Worm (Caenorhabditis elegans) whole organism, L4 larva: ENCODE data around the gene Y37E11B.6.

ENCODE experiments used
- D1046.2 ChIP-seq: fragments of 200-800 bp; sonication (Bioruptor generic); IDR thresholded peaks from 2 replicates; pipeline ENCODE4 v1.3.6; 2022; ENCODE audit warnings: missing genetic modification characterization, missing compliant biosample characterization
- F44E2.7 ChIP-seq: fragments of 200-800 bp; sonication (Bioruptor generic); IDR thresholded peaks from 2 replicates; pipeline ENCODE4 v2.1.2; 2022; ENCODE audit warnings: missing genetic modification characterization, missing compliant biosample characterization
- F49E8.2 ChIP-seq: sonication (generic microtip); optimal IDR thresholded peaks from 2 replicates; lab custom pipeline; 2016; ENCODE audit warnings: missing compliant biosample characterization, mild to moderate bottlenecking, missing genetic modification characterization, borderline replicate concordance
- R02D3.7 ChIP-seq: fragments of 150-350 bp; sonication (generic microtip); optimal IDR thresholded peaks from 3 replicates; lab custom pipeline; 2014; ENCODE audit warnings: missing biosample characterization, missing genetic modification characterization
- T26A8.4 ChIP-seq: fragments of 200-800 bp; sonication (Bioruptor generic); IDR thresholded peaks from 2 replicates; pipeline ENCODE4 v1.3.6; 2022; ENCODE audit warnings: missing genetic modification characterization, missing compliant biosample characterization
- Y105C5A.15 ChIP-seq: fragments of 200-800 bp; sonication (Bioruptor generic); IDR thresholded peaks from 2 replicates; pipeline ENCODE4 v1.3.6; 2022; ENCODE audit warnings: missing genetic modification characterization, missing compliant biosample characterization
- Y5F2A.4 ChIP-seq: fragments of 200-800 bp; sonication (Bioruptor generic); optimal IDR thresholded peaks from 2 replicates; lab custom pipeline; 2018; ENCODE audit warnings: mild to moderate bottlenecking, missing genetic modification characterization, missing compliant biosample characterization
- ZK337.2 ChIP-seq: fragments of 200-800 bp; sonication (Bioruptor generic); IDR thresholded peaks from 2 replicates; pipeline ENCODE4 v1.3.6; 2022; ENCODE audit warnings: missing genetic modification reagents, missing genetic modification characterization, missing compliant biosample characterization
- aha-1 ChIP-seq: fragments of 150-350 bp; peaks from one replicate; lab custom pipeline; 2014; ENCODE audit warnings: missing biosample characterization, missing genetic modification characterization
- aly-2 ChIP-seq: sonication (generic microtip); optimal IDR thresholded peaks from 2 replicates; lab custom pipeline; 2018; ENCODE audit warnings: missing biosample characterization, missing genetic modification characterization
- ama-1 ChIP-seq: fragments of 150-350 bp; optimal IDR thresholded peaks from 2 replicates; lab custom pipeline; 2014; ENCODE audit warnings: inconsistent platforms, mixed read lengths
- ceh-28 ChIP-seq: fragments of 150-350 bp; optimal IDR thresholded peaks from 2 replicates; lab custom pipeline; 2014; ENCODE audit warnings: missing biosample characterization, missing genetic modification reagents, missing genetic modification characterization
- ceh-44 ChIP-seq: fragments of 200-800 bp; sonication (Bioruptor generic); IDR thresholded peaks from 2 replicates; pipeline ENCODE4 v1.3.6; 2022; ENCODE audit warnings: missing genetic modification reagents, missing genetic modification characterization, missing compliant biosample characterization
- ceh-82 ChIP-seq: sonication (generic microtip); optimal IDR thresholded peaks from 2 replicates; lab custom pipeline; 2017; ENCODE audit warnings: missing biosample characterization, missing genetic modification characterization
- ctbp-1 ChIP-seq: fragments of 200-800 bp; sonication (Bioruptor generic); IDR thresholded peaks from 2 replicates; pipeline ENCODE4 v1.3.6; 2022; ENCODE audit warnings: missing genetic modification reagents, missing genetic modification characterization, missing compliant biosample characterization
- daf-16 ChIP-seq, 3 experiments: sonication (generic microtip); optimal IDR thresholded peaks; 2 replicates each; lab custom pipeline; 2016 to 2017; ENCODE audit warnings: missing genetic modification characterization in 3 of 3, missing genetic modification reagents in 3 of 3, mild to moderate bottlenecking in 2 of 3, missing compliant biosample characterization in 2 of 3, missing biosample characterization in 1 of 3, moderate library complexity in 1 of 3
- daf-19 ChIP-seq: fragments of 200-800 bp; sonication (Bioruptor generic); conservative IDR thresholded peaks from 2 replicates; pipeline ENCODE4 v1.3.6; 2022; ENCODE audit warnings: missing genetic modification characterization, missing compliant biosample characterization
- dve-1 ChIP-seq: sonication (generic microtip); optimal IDR thresholded peaks from 2 replicates; lab custom pipeline; 2017; ENCODE audit warnings: antibody characterized with exemption, mild to moderate bottlenecking, missing genetic modification characterization, missing compliant biosample characterization; ENCODE audit not compliant: insufficient read depth
- egl-27 ChIP-seq: sonication (generic microtip); optimal IDR thresholded peaks from 3 replicates; lab custom pipeline; 2017; ENCODE audit warnings: missing biosample characterization, missing genetic modification reagents, missing genetic modification characterization
- fkh-10 ChIP-seq: fragments of 150-350 bp; optimal IDR thresholded peaks from 2 replicates; lab custom pipeline; 2014; ENCODE audit warnings: missing biosample characterization, missing genetic modification reagents, missing genetic modification characterization
- gei-8 ChIP-seq: fragments of 200-800 bp; sonication (Bioruptor generic); optimal IDR thresholded peaks from 2 replicates; lab custom pipeline; 2018; ENCODE audit warnings: mild to moderate bottlenecking, missing genetic modification characterization, missing compliant biosample characterization
- hif-1 ChIP-seq, 2 experiments: sonication (generic microtip); optimal IDR thresholded peaks; 2 replicates each; lab custom pipeline; 2016 to 2017; ENCODE audit warnings: missing compliant biosample characterization in 2 of 2, missing genetic modification characterization in 2 of 2, missing genetic modification reagents in 2 of 2, missing genotype in 2 of 2, mild to moderate bottlenecking in 1 of 2
- hlh-30 ChIP-seq: sonication (generic microtip); optimal IDR thresholded peaks from 2 replicates; lab custom pipeline; 2017; ENCODE audit warnings: antibody characterized with exemption, mild to moderate bottlenecking, missing genetic modification characterization, missing compliant biosample characterization; ENCODE audit not compliant: insufficient read depth
- jun-1 ChIP-seq: fragments of 150-350 bp; optimal IDR thresholded peaks from 2 replicates; lab custom pipeline; 2014; ENCODE audit warnings: missing biosample characterization, missing genetic modification reagents, missing genetic modification characterization
- lin-1 ChIP-seq: fragments of 200-800 bp; sonication (Bioruptor generic); IDR thresholded peaks from 2 replicates; pipeline ENCODE4 v1.3.6; 2022; ENCODE audit warnings: missing genetic modification reagents, missing genetic modification characterization, missing compliant biosample characterization
- lin-15B ChIP-seq: fragments of 150-350 bp; sonication (generic microtip); optimal IDR thresholded peaks from 3 replicates; lab custom pipeline; 2014; ENCODE audit warnings: missing biosample characterization, missing genetic modification characterization
- lin-29 ChIP-seq: fragments of 200-800 bp; sonication (Bioruptor generic); IDR thresholded peaks from 2 replicates; pipeline ENCODE4 v1.3.6; 2022; ENCODE audit warnings: missing genetic modification reagents, missing genetic modification characterization, missing compliant biosample characterization
- lin-38 ChIP-seq: fragments of 200-800 bp; sonication (Bioruptor generic); IDR thresholded peaks from 2 replicates; pipeline ENCODE4 v1.3.6; 2022; ENCODE audit warnings: missing genetic modification reagents, missing genetic modification characterization, missing compliant biosample characterization
- lsy-2 ChIP-seq, 2 experiments: fragments of 150-350 bp in 1 of 2; sonication (generic microtip) in 1 of 2; optimal IDR thresholded peaks; 2 replicates each; lab custom pipeline; 2014 to 2017; ENCODE audit warnings: missing biosample characterization in 2 of 2, missing genetic modification characterization in 2 of 2
- madf-5 ChIP-seq, 2 experiments: fragments of 200-800 bp; sonication (Bioruptor generic); IDR thresholded peaks; 2 replicates each; pipeline ENCODE4 v1.3.6; 2022; ENCODE audit warnings: missing compliant biosample characterization in 2 of 2, missing genetic modification characterization in 2 of 2
- mdl-1 ChIP-seq, 2 experiments: fragments of 150-350 bp in 1 of 2; sonication (generic microtip) in 1 of 2; optimal IDR thresholded peaks; 2 replicates each; lab custom pipeline; 2014 to 2017; ENCODE audit warnings: missing biosample characterization in 2 of 2, missing genetic modification characterization in 2 of 2
- mdt-29 ChIP-seq: fragments of 200-800 bp; sonication (Bioruptor generic); IDR thresholded peaks from 2 replicates; pipeline ENCODE4 v1.3.6; 2022; ENCODE audit warnings: missing genetic modification reagents, missing genetic modification characterization, missing compliant biosample characterization
- mep-1 ChIP-seq: fragments of 150-350 bp; sonication (generic microtip); optimal IDR thresholded peaks from 3 replicates; lab custom pipeline; 2014; ENCODE audit warnings: missing biosample characterization, missing genetic modification characterization
- nhr-11 ChIP-seq: fragments of 150-350 bp; optimal IDR thresholded peaks from 2 replicates; lab custom pipeline; 2014; ENCODE audit warnings: missing biosample characterization, missing genetic modification characterization
- nhr-237 ChIP-seq: sonication (generic microtip); optimal IDR thresholded peaks from 2 replicates; lab custom pipeline; 2017; ENCODE audit warnings: missing biosample characterization, missing genetic modification characterization
- nhr-28 ChIP-seq: fragments of 150-350 bp; optimal IDR thresholded peaks from 2 replicates; lab custom pipeline; 2014; ENCODE audit warnings: missing biosample characterization, missing genetic modification characterization
- nhr-48 ChIP-seq: sonication (generic microtip); optimal IDR thresholded peaks from 2 replicates; lab custom pipeline; 2016; ENCODE audit warnings: mild to moderate bottlenecking, missing genetic modification characterization, missing compliant biosample characterization
- pha-4 ChIP-seq, 2 experiments: fragments of 150-350 bp in 1 of 2; fragments of 200-800 bp in 1 of 2; sonication (Bioruptor generic) in 1 of 2; IDR thresholded peaks in 1 of 2; optimal IDR thresholded peaks in 1 of 2; 2 replicates each; pipeline versions ENCODE4 v1.3.6 to Lab custom; 2014 to 2022; ENCODE audit warnings: missing genetic modification characterization in 2 of 2, missing genetic modification reagents in 2 of 2, missing biosample characterization in 1 of 2, missing compliant biosample characterization in 1 of 2
- rbr-2 ChIP-seq: sonication (generic microtip); optimal IDR thresholded peaks from 2 replicates; lab custom pipeline; 2016; ENCODE audit warnings: missing genotype, missing genetic modification characterization, missing compliant biosample characterization
- saeg-2 ChIP-seq: fragments of 200-800 bp; sonication (Bioruptor generic); IDR thresholded peaks from 2 replicates; pipeline ENCODE4 v1.3.6; 2022; ENCODE audit warnings: missing genetic modification reagents, missing genetic modification characterization, missing compliant biosample characterization
- spr-1 ChIP-seq: sonication (generic microtip); optimal IDR thresholded peaks from 2 replicates; lab custom pipeline; 2016; ENCODE audit warnings: mild to moderate bottlenecking, missing genetic modification characterization, missing compliant biosample characterization
- tag-97 ChIP-seq: fragments of 200-800 bp; sonication (Bioruptor generic); IDR thresholded peaks from 2 replicates; pipeline ENCODE4 v1.3.6; 2022; ENCODE audit warnings: missing genetic modification characterization, missing compliant biosample characterization
- unc-39 ChIP-seq: sonication (generic microtip); optimal IDR thresholded peaks from 2 replicates; lab custom pipeline; 2017; ENCODE audit warnings: missing biosample characterization, missing genetic modification characterization
- unc-62 ChIP-seq, 3 experiments: fragments of 150-350 bp in 1 of 3; sonication (generic microtip); optimal IDR thresholded peaks in 2 of 3; peaks in 1 of 3; 1 replicate in 1 of 3; 2 replicates in 2 of 3; lab custom pipeline; 2014 to 2017; ENCODE audit warnings: missing biosample characterization in 3 of 3, missing genetic modification characterization in 3 of 3, missing genetic modification reagents in 3 of 3, missing genotype in 1 of 3
- vab-7 ChIP-seq: fragments of 200-800 bp; sonication (Bioruptor generic); IDR thresholded peaks from 2 replicates; pipeline ENCODE4 v1.3.6; 2022; ENCODE audit warnings: missing genetic modification reagents, missing genetic modification characterization, missing compliant biosample characterization
- zip-11 ChIP-seq: fragments of 200-800 bp; sonication (Bioruptor generic); IDR thresholded peaks from 2 replicates; pipeline ENCODE4 v1.3.6; 2022; ENCODE audit warnings: missing genetic modification characterization, missing compliant biosample characterization
- ztf-7 ChIP-seq: fragments of 150-350 bp; optimal IDR thresholded peaks from 2 replicates; lab custom pipeline; 2014; ENCODE audit warnings: missing biosample characterization, missing genetic modification characterization

Gene Y37E11B.6

ce11 chrIV:3599126-3599525 is at the start of gene Y37E11B.6:
TSS of gene Y37E11B.6 (minus strand) at chrIV:3599306.
- no peak for TF ChIP-seq hif-1 (tag; optimal IDR thresholded peaks at IDR 0.05; lab: Kevin White, UChicago)
- TF ChIP-seq lin-38 (GFP tag; lab: Robert Waterston, UW), result peak; percentile 79

- TF ChIP-seq rbr-2 (no peak), zip-11 (GFP tag; lab: Robert Waterston, UW) (no peak), hlh-30 (tag; lab: Kevin White, UChicago) (peak; percentile 61), lsy-2 (tag; optimal IDR thresholded peaks at IDR 0.05; lab: Kevin White, UChicago) (peak in 1 of 2 experiments; percentile 23), saeg-2 (GFP tag; lab: Robert Waterston, UW) (no peak), nhr-11 (tag; lab: Kevin White, UChicago) (no peak), nhr-48 (tag; lab: Kevin White, UChicago) (peak; percentile 87), F49E8.2 (tag; lab: Kevin White, UChicago) (no peak), pha-4 (GFP tag; IDR thresholded peaks at IDR 0.05; lab: Robert Waterston, UW) (no peak), pha-4 (tag; optimal IDR thresholded peaks at IDR 0.05; lab: Kevin White, UChicago) (no peak), daf-16 (GFP tag; optimal IDR thresholded peaks at IDR 0.05; lab: Kevin White, UChicago) (no peak), daf-16 (tag; optimal IDR thresholded peaks at IDR 0.05; lab: Kevin White, UChicago) (peak; percentile 91), lin-15B (no peak), mdt-29 (GFP tag; lab: Robert Waterston, UW) (no peak), jun-1 (no peak), ama-1 (lab: Kevin White, UChicago) (no peak), ceh-82 (no peak), T26A8.4 (GFP tag; lab: Robert Waterston, UW) (no peak), nhr-28 (tag; lab: Kevin White, UChicago) (peak; percentile 61), unc-62 (GFP tag; optimal IDR thresholded peaks at IDR 0.05 in 1 of 2; lab: Kevin White, UChicago) (peak in 1 of 2 experiments; percentile 95), unc-62 (tag; optimal IDR thresholded peaks at IDR 0.05; lab: Kevin White, UChicago) (no peak), mep-1 (tag; lab: Kevin White, UChicago) (peak; percentile 6), vab-7 (GFP tag; lab: Robert Waterston, UW) (no peak), tag-97 (GFP tag; lab: Robert Waterston, UW) (no peak), ceh-28 (tag; lab: Kevin White, UChicago) (no peak), gei-8 (GFP tag; lab: Kevin White, UChicago) (no peak), D1046.2 (GFP tag; lab: Robert Waterston, UW) (no peak), lin-1 (GFP tag; lab: Robert Waterston, UW) (no peak), Y5F2A.4 (GFP tag; lab: Kevin White, UChicago) (no peak), aly-2 (tag; lab: Kevin White, UChicago) (no peak), fkh-10 (GFP tag; lab: Kevin White, UChicago) (no peak), aha-1 (tag; lab: Kevin White, UChicago) (peak; percentile 71), spr-1 (no peak), daf-19 (GFP tag; lab: Robert Waterston, UW) (no peak), nhr-237 (no peak), ZK337.2 (GFP tag; lab: Robert Waterston, UW) (0 out of 2 replicates have a peak, but pooled peaks have one; percentile 12), ceh-44 (GFP tag; lab: Robert Waterston, UW) (no peak), dve-1 (tag; lab: Kevin White, UChicago) (no peak), egl-27 (tag; lab: Kevin White, UChicago) (no peak), Y105C5A.15 (GFP tag; lab: Robert Waterston, UW) (no peak), mdl-1 (tag; optimal IDR thresholded peaks at IDR 0.05; lab: Kevin White, UChicago) (peak; percentile 44 to 62), madf-5 (GFP tag; IDR thresholded peaks at IDR 0.05; lab: Robert Waterston, UW) (no peak), F44E2.7 (GFP tag; lab: Robert Waterston, UW) (no peak), R02D3.7 (tag; lab: Kevin White, UChicago) (no peak), ztf-7 (tag; lab: Kevin White, UChicago) (no peak), lin-29 (GFP tag; lab: Robert Waterston, UW) (no peak), ctbp-1 (GFP tag; lab: Robert Waterston, UW) (no peak), hif-1 (tag; optimal IDR thresholded peaks at IDR 0.05; lab: Kevin White, UChicago) (peak in 1 of 2 experiments; percentile 43), unc-39 (no peak)
Observed at ce11 chrIV:3648634-3649240, 49.6 kb upstream of the Y37E11B.6 start, which contains the start of gene CC8.2. TSS of gene CC8.2 (minus strand) at chrIV:3648684.
